Worm (Caenorhabditis elegans) whole organism, L3 larva: ENCODE results near the gene txdc-9.

ENCODE experiments used
- fkh-10 ChIP-seq: sonication (generic microtip); optimal IDR thresholded peaks from 2 replicates; lab custom pipeline; 2017; ENCODE audit warnings: missing biosample characterization, missing genetic modification reagents, missing genetic modification characterization
- fos-1 ChIP-seq: fragments of 150-350 bp; optimal IDR thresholded peaks from 2 replicates; lab custom pipeline; 2014; ENCODE audit warnings: missing biosample characterization, missing genetic modification characterization
- lin-15B ChIP-seq: fragments of 150-350 bp; optimal IDR thresholded peaks from 2 replicates; lab custom pipeline; 2014; ENCODE audit warnings: missing biosample characterization, missing genetic modification characterization
- lin-39 ChIP-seq: fragments of 150-350 bp; optimal IDR thresholded peaks from 2 replicates; lab custom pipeline; 2018; ENCODE audit warnings: missing biosample characterization, missing genetic modification reagents, missing genetic modification characterization
- mdl-1 ChIP-seq: fragments of 150-350 bp; optimal IDR thresholded peaks from 2 replicates; lab custom pipeline; 2014; ENCODE audit warnings: missing biosample characterization, missing genetic modification characterization
- nhr-77 ChIP-seq: fragments of 150-350 bp; optimal IDR thresholded peaks from 2 replicates; lab custom pipeline; 2014; ENCODE audit warnings: missing biosample characterization, missing genetic modification characterization
- snpc-4 ChIP-seq: fragments of 150-350 bp; optimal IDR thresholded peaks from 2 replicates; lab custom pipeline; 2014; ENCODE audit warnings: missing biosample characterization, missing genetic modification characterization
- tbx-2 ChIP-seq: sonication (generic microtip); optimal IDR thresholded peaks from 2 replicates; lab custom pipeline; 2016; ENCODE audit warnings: mild to moderate bottlenecking, missing genetic modification characterization, missing compliant biosample characterization

ce11 chrIII:6390644-6391043 is 41.3 kb upstream of the txdc-9 start, which contains the start of gene smrc-1:
- TF ChIP-seq nhr-77 (no peak), fkh-10 (no peak), lin-15B (tag; lab: Kevin White, UChicago) (no peak), tbx-2 (tag; lab: Kevin White, UChicago) (no peak), snpc-4 (tag; lab: Kevin White, UChicago) (no peak), lin-39 (tag; lab: Kevin White, UChicago) (no peak), fos-1 (tag; lab: Kevin White, UChicago) (no peak), mdl-1 (tag; lab: Kevin White, UChicago) (no peak)
